Worm (Caenorhabditis elegans) whole organism, L4/young adult: ENCODE data around the gene Y32F6A.5.

Experiments used
- W03F9.2 ChIP-seq: fragments of 150-350 bp; optimal IDR thresholded peaks from 2 replicates; lab custom pipeline; 2014; ENCODE audit warnings: missing biosample characterization, missing genetic modification characterization
- dao-5 ChIP-seq: sonication (generic microtip); optimal IDR thresholded peaks from 2 replicates; lab custom pipeline; 2016; ENCODE audit warnings: missing genotype, missing genetic modification characterization, moderate library complexity, missing compliant biosample characterization
- him-1 ChIP-seq: sonication (generic microtip); optimal IDR thresholded peaks from 2 replicates; lab custom pipeline; 2016; ENCODE audit warnings: missing genotype, missing genetic modification reagents, missing genetic modification characterization, missing compliant biosample characterization

Y32F6A.5 gene

ce11 chrV:10421802-10422201 is 31.6 kb downstream of the Y32F6A.5 start, which contains the start of gene col-13:
col-13 (minus strand) TSS chrV:10421902.
- TF ChIP-seq him-1 (tag; lab: Kevin White, UChicago) = no peak

- TF ChIP-seq dao-5 (tag; lab: Kevin White, UChicago) (no peak), W03F9.2 (tag; lab: Kevin White, UChicago) (no peak), him-1 (tag; lab: Kevin White, UChicago) (no peak)
These were observed 34.4 kb downstream of the Y32F6A.5 start, which contains the start of gene F15H10.5 for ce11 chrV:10418961-10419360. F15H10.5 (minus strand) TSS chrV:10419061.

- no peak for TF ChIP-seq W03F9.2 (tag; lab: Kevin White, UChicago)
- TF ChIP-seq dao-5 (tag; lab: Kevin White, UChicago) = no peak
- no peak for TF ChIP-seq him-1 (tag; lab: Kevin White, UChicago)
These were observed 36.5 kb downstream of the Y32F6A.5 start, which contains the start of gene F15H10.10 for ce11 chrV:10416925-10417324. F15H10.10 (minus strand) TSS chrV:10417025.

ce11 chrV:10414610-10415009 is 38.8 kb downstream of the Y32F6A.5 start, which contains the start of gene F15H10.9:
F15H10.9 (minus strand) TSS chrV:10414710.
- TF ChIP-seq dao-5 (tag; lab: Kevin White, UChicago) = no peak
- no peak for TF ChIP-seq him-1 (tag; lab: Kevin White, UChicago)
- no peak for TF ChIP-seq W03F9.2 (tag; lab: Kevin White, UChicago)

ce11 chrV:10410030-10410713 is 43.2 kb downstream of the Y32F6A.5 start, which contains the start of gene F15H10.12:
F15H10.12 (minus strand) TSS chrV:10410080.
- TF ChIP-seq him-1 (tag; lab: Kevin White, UChicago) = no peak
- no peak for TF ChIP-seq W03F9.2 (tag; lab: Kevin White, UChicago)
- no peak for TF ChIP-seq dao-5 (tag; lab: Kevin White, UChicago)

- TF ChIP-seq W03F9.2 (tag; lab: Kevin White, UChicago) (no peak), him-1 (tag; lab: Kevin White, UChicago) (no peak), dao-5 (tag; lab: Kevin White, UChicago) (no peak)
These were observed 47.1 kb downstream of the Y32F6A.5 start, which contains the start of gene F15H10.7 for ce11 chrV:10406313-10406712. F15H10.7 (minus strand) TSS chrV:10406413.

- TF ChIP-seq W03F9.2 (tag; lab: Kevin White, UChicago) (no peak), him-1 (tag; lab: Kevin White, UChicago) (no peak), dao-5 (tag; lab: Kevin White, UChicago) (no peak)
These were observed 48.7 kb downstream of the Y32F6A.5 start for ce11 chrV:10404701-10405100.

ce11 chrV:10402804-10403203 is 50.6 kb downstream of the Y32F6A.5 start, which contains the start of gene F15H10.8:
F15H10.8 (minus strand) TSS chrV:10402904.
- TF ChIP-seq dao-5 (tag; lab: Kevin White, UChicago) (no peak), him-1 (tag; lab: Kevin White, UChicago) (no peak), W03F9.2 (tag; lab: Kevin White, UChicago) (no peak)

ce11 chrV:10399290-10399689 is 54.1 kb downstream of the Y32F6A.5 start:
- TF ChIP-seq dao-5 (tag; lab: Kevin White, UChicago) (no peak), him-1 (tag; lab: Kevin White, UChicago) (no peak)

ce11 chrV:10398431-10398830 is 55.0 kb downstream of the Y32F6A.5 start, which contains the start of gene ugt-2:
ugt-2 (plus strand) TSS chrV:10398801.
- TF ChIP-seq him-1 (tag; lab: Kevin White, UChicago) = no peak
- TF ChIP-seq W03F9.2 (tag; lab: Kevin White, UChicago) = no peak
- no peak for TF ChIP-seq dao-5 (tag; lab: Kevin White, UChicago)
